Worm (Caenorhabditis elegans) whole organism, midembryonic: Measurements from ENCODE around the gene F07G11.1.

Experiments used
- T22C8.4 ChIP-seq: fragments of 200-800 bp; sonication (Bioruptor generic); IDR thresholded peaks from 2 replicates; pipeline ENCODE4 v1.3.6; 2022; ENCODE audit warnings: missing genetic modification characterization, missing compliant biosample characterization
- cog-1 ChIP-seq: sonication (generic microtip); optimal IDR thresholded peaks from 2 replicates; lab custom pipeline; 2016; ENCODE audit warnings: missing genetic modification characterization, missing compliant biosample characterization
- flt-1 ChIP-seq: fragments of 200-800 bp; sonication (Bioruptor generic); IDR thresholded peaks from 2 replicates; pipeline ENCODE4 v1.3.6; 2022; ENCODE audit warnings: missing genetic modification characterization, missing compliant biosample characterization
- klf-2 ChIP-seq: fragments of 200-800 bp; sonication (Bioruptor generic); conservative IDR thresholded peaks from 2 replicates; pipeline ENCODE4 v1.3.6; 2022; ENCODE audit warnings: missing genetic modification reagents, missing genetic modification characterization, missing compliant biosample characterization
- med-1 ChIP-seq: sonication (generic microtip); optimal IDR thresholded peaks from 2 replicates; lab custom pipeline; 2017; ENCODE audit warnings: missing genetic modification characterization, mild to moderate bottlenecking, missing compliant biosample characterization, antibody characterized with exemption, missing genetic modification reagents; ENCODE audit not compliant: insufficient read depth
- tab-1 ChIP-seq: fragments of 200-800 bp; sonication (Bioruptor generic); IDR thresholded peaks from 2 replicates; pipeline ENCODE4 v1.3.6; 2022; ENCODE audit warnings: missing genetic modification characterization, missing compliant biosample characterization
- ztf-29 ChIP-seq: fragments of 200-800 bp; sonication (Bioruptor generic); IDR thresholded peaks from 2 replicates; pipeline ENCODE4 v1.3.6; 2022; ENCODE audit warnings: missing genetic modification reagents, missing genetic modification characterization, missing compliant biosample characterization

DNA sequence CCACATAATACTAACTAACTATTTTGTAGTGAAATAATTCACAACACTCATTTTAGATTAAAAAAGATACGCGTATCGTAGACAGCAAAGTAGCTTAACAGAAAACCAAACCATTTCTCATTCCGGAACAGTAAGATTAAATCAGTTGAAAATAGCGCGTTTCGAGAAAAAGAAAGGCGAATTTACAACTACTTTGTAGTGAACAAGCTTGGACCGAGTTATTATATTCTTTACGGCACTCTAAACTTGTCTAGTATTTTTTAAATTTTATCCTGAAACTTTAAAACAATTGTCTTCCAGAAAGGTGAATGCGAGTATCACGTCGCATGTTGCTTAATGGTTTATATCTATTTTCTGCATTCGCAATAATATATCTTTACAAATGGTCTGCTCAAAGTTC is 28.1 kb upstream of the F07G11.1 start, which contains the start of gene C13A2.4:
- TF ChIP-seq cog-1 (tag; lab: Kevin White, UChicago) (no peak), T22C8.4 (GFP tag; lab: Robert Waterston, UW) (no peak), ztf-29 (GFP tag; lab: Robert Waterston, UW) (no peak), klf-2 (GFP tag; lab: Robert Waterston, UW) (no peak), tab-1 (no peak), flt-1 (GFP tag; lab: Robert Waterston, UW) (no peak), med-1 (GFP tag; lab: Kevin White, UChicago) (no peak)
